Worm (Caenorhabditis elegans) whole organism, L2 larva: ENCODE results near the gene R02D3.8.

Source experiments
- dmd-4 ChIP-seq: sonication (generic microtip); optimal IDR thresholded peaks from 2 replicates; lab custom pipeline; 2017; ENCODE audit warnings: missing biosample characterization, missing genetic modification characterization
- fos-1 ChIP-seq: fragments of 150-350 bp; optimal IDR thresholded peaks from 2 replicates; lab custom pipeline; 2014; ENCODE audit warnings: missing biosample characterization, missing genetic modification characterization
- nhr-11 ChIP-seq: fragments of 150-350 bp; optimal IDR thresholded peaks from 2 replicates; lab custom pipeline; 2014; ENCODE audit warnings: missing biosample characterization, missing genetic modification characterization
- nhr-25 ChIP-seq: fragments of 150-350 bp; sonication (generic microtip); optimal IDR thresholded peaks from 3 replicates; lab custom pipeline; 2014; ENCODE audit warnings: missing biosample characterization, missing genetic modification characterization
- nhr-77 ChIP-seq: fragments of 150-350 bp; optimal IDR thresholded peaks from 2 replicates; lab custom pipeline; 2014; ENCODE audit warnings: missing biosample characterization, missing genetic modification characterization

DNA sequence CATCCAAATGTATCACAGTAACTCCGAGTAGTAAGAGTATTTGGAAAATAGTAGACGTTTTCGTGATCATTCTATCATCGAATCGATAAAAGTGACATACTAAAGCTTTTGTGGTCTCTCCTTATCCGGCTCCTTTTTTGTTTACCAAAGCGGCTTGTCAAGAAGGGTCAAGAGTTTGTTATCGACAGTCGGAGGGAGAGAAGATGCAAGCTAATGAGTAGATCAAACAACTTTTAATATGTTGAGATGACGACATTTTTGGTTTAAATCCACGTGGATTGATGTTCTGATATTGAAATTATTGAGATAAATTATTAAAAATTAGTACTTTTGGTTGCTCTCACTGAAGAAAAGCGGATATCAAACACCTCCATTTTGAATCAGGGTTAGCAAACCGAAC, 34.4 kb upstream of the R02D3.8 start, which contains the start of gene T21D12.7:
- TF ChIP-seq nhr-11 (tag; lab: Kevin White, UChicago) (no peak), fos-1 (tag; lab: Kevin White, UChicago) (no peak), nhr-25 (no peak), nhr-77 (tag; lab: Kevin White, UChicago) (no peak), dmd-4 (tag; lab: Kevin White, UChicago) (no peak)
